Fruit fly (Drosophila melanogaster) whole organism, prepupa: Measurements from ENCODE around the gene CG12477.

Source experiments
- Blimp-1 ChIP-seq: fragments of 200-800 bp; sonication (Bioruptor generic); optimal IDR thresholded peaks from 3 replicates; lab custom pipeline; 2017; ENCODE audit warnings: missing biosample characterization, missing genetic modification characterization, mild to moderate bottlenecking, moderate library complexity, missing genetic modification reagents
- CG10631 ChIP-seq: fragments of 200-800 bp; sonication (Bioruptor generic); optimal IDR thresholded peaks from 2 replicates; lab custom pipeline; 2016; ENCODE audit warnings: missing biosample characterization, missing genetic modification characterization
- CG10669 ChIP-seq: fragments of 200-800 bp; sonication (Bioruptor generic); optimal IDR thresholded peaks from 3 replicates; lab custom pipeline; 2018; ENCODE audit warnings: missing biosample characterization, mild to moderate bottlenecking, missing genetic modification characterization, moderate library complexity
- CG11294 ChIP-seq: fragments of 200-800 bp; sonication (Bioruptor generic); IDR thresholded peaks from 2 replicates; pipeline ENCODE4 v1.3.6; 2022; ENCODE audit warnings: missing biosample characterization, missing genetic modification characterization
- CG11762 ChIP-seq: fragments of 200-800 bp; sonication (Bioruptor generic); optimal IDR thresholded peaks from 3 replicates; lab custom pipeline; 2016; ENCODE audit warnings: missing biosample characterization, missing genetic modification characterization; ENCODE audit not compliant: insufficient read depth
- CG11902 ChIP-seq: fragments of 200-800 bp; sonication (Bioruptor generic); optimal IDR thresholded peaks from 3 replicates; lab custom pipeline; 2016; ENCODE audit warnings: missing biosample characterization, missing genetic modification characterization
- CG15336 ChIP-seq: fragments of 200-800 bp; sonication (Bioruptor generic); IDR thresholded peaks from 2 replicates; pipeline ENCODE4 v1.3.6; 2022; ENCODE audit warnings: missing biosample characterization, missing genetic modification characterization
- CG1621 ChIP-seq: fragments of 200-800 bp; sonication (Bioruptor generic); optimal IDR thresholded peaks from 3 replicates; lab custom pipeline; 2018; ENCODE audit warnings: missing biosample characterization, mild to moderate bottlenecking, missing genetic modification characterization
- CG16779 ChIP-seq: fragments of 200-800 bp; sonication (Bioruptor generic); optimal IDR thresholded peaks from 3 replicates; lab custom pipeline; 2017; ENCODE audit warnings: missing biosample characterization, mild to moderate bottlenecking, missing genetic modification characterization
- CG3032 ChIP-seq: fragments of 200-800 bp; optimal IDR thresholded peaks from 2 replicates; lab custom pipeline; 2019; ENCODE audit warnings: missing biosample characterization, mild to moderate bottlenecking, missing genetic modification characterization, moderate library complexity
- CG31627 ChIP-seq: fragments of 200-800 bp; sonication (Bioruptor generic); optimal IDR thresholded peaks from 3 replicates; lab custom pipeline; 2016; ENCODE audit warnings: missing biosample characterization, missing genetic modification characterization
- CG32006 ChIP-seq: fragments of 200-800 bp; sonication (Bioruptor generic); optimal IDR thresholded peaks from 3 replicates; lab custom pipeline; 2017; ENCODE audit warnings: missing biosample characterization, mild to moderate bottlenecking, missing genetic modification characterization
- CG34406 ChIP-seq: fragments of 200-800 bp; sonication (Bioruptor generic); optimal IDR thresholded peaks from 3 replicates; lab custom pipeline; 2016; ENCODE audit warnings: missing biosample characterization, missing genetic modification characterization
- CG3919 ChIP-seq: fragments of 200-800 bp; sonication (Bioruptor generic); optimal IDR thresholded peaks from 3 replicates; lab custom pipeline; 2016; ENCODE audit warnings: missing biosample characterization, missing genetic modification characterization
- CG4318 ChIP-seq: fragments of 200-800 bp; sonication (Bioruptor generic); optimal IDR thresholded peaks from 3 replicates; lab custom pipeline; 2017; ENCODE audit warnings: missing biosample characterization, mild to moderate bottlenecking, missing genetic modification characterization
- CG6163 ChIP-seq: fragments of 200-800 bp; sonication (Bioruptor generic); IDR thresholded peaks from 3 replicates; pipeline ENCODE4 v1.3.6; 2022; ENCODE audit warnings: missing biosample characterization, missing genetic modification characterization
- CG6276 ChIP-seq: fragments of 200-800 bp; sonication (Bioruptor generic); optimal IDR thresholded peaks from 2 replicates; lab custom pipeline; 2017; ENCODE audit warnings: missing biosample characterization, mild to moderate bottlenecking, missing genetic modification characterization
- CG6792 ChIP-seq: fragments of 200-800 bp; sonication (Bioruptor generic); optimal IDR thresholded peaks from 3 replicates; lab custom pipeline; 2016; ENCODE audit warnings: missing biosample characterization, missing genetic modification characterization
- CG6808 ChIP-seq: fragments of 200-800 bp; sonication (Bioruptor generic); optimal IDR thresholded peaks from 3 replicates; lab custom pipeline; 2017; ENCODE audit warnings: missing biosample characterization, missing genetic modification characterization, mild to moderate bottlenecking, moderate library complexity, missing genetic modification reagents
- CG6854 ChIP-seq: fragments of 200-800 bp; sonication (Bioruptor generic); optimal IDR thresholded peaks from 2 replicates; lab custom pipeline; 2017; ENCODE audit warnings: missing biosample characterization, mild to moderate bottlenecking, missing genetic modification characterization
- CG7368 ChIP-seq: fragments of 200-800 bp; sonication (Bioruptor generic); optimal IDR thresholded peaks from 3 replicates; lab custom pipeline; 2016; ENCODE audit warnings: missing biosample characterization, missing genetic modification characterization
- CG8319 ChIP-seq: fragments of 200-800 bp; sonication (Bioruptor generic); optimal IDR thresholded peaks from 3 replicates; lab custom pipeline; 2016; ENCODE audit warnings: missing biosample characterization, missing genetic modification characterization
- CG8632 ChIP-seq: fragments of 200-800 bp; sonication (Bioruptor generic); optimal IDR thresholded peaks from 3 replicates; lab custom pipeline; 2016; ENCODE audit warnings: missing biosample characterization, missing genetic modification characterization
- CG9139 ChIP-seq: fragments of 200-800 bp; sonication (Bioruptor generic); optimal IDR thresholded peaks from 3 replicates; lab custom pipeline; 2017; ENCODE audit warnings: missing biosample characterization, mild to moderate bottlenecking, missing genetic modification characterization
- Eip78C ChIP-seq: fragments of 200-800 bp; sonication (Bioruptor generic); peaks from one replicate; lab custom pipeline; 2016; ENCODE audit warnings: missing biosample characterization, missing genetic modification characterization
- Ets21C ChIP-seq: fragments of 200-800 bp; sonication (Bioruptor generic); optimal IDR thresholded peaks from 3 replicates; lab custom pipeline; 2016; ENCODE audit warnings: missing biosample characterization, missing genetic modification characterization
- Ets96B ChIP-seq: fragments of 200-800 bp; optimal IDR thresholded peaks from 2 replicates; lab custom pipeline; 2019; ENCODE audit warnings: missing biosample characterization, mild to moderate bottlenecking, missing genetic modification characterization, moderate library complexity
- Gug ChIP-seq: fragments of 200-800 bp; sonication (Bioruptor generic); IDR thresholded peaks from 2 replicates; pipeline ENCODE4 v1.3.6; 2022; ENCODE audit warnings: missing biosample characterization, missing genetic modification characterization
- Hr38 ChIP-seq: sonication (Bioruptor generic); optimal IDR thresholded peaks from 2 replicates; lab custom pipeline; 2016; ENCODE audit warnings: missing biosample characterization, missing genetic modification characterization
- Hr39 ChIP-seq: fragments of 200-800 bp; sonication (Bioruptor generic); optimal IDR thresholded peaks from 2 replicates; lab custom pipeline; 2016; ENCODE audit warnings: missing biosample characterization, missing genetic modification characterization
- Hr4 ChIP-seq: fragments of 200-800 bp; sonication (Bioruptor generic); optimal IDR thresholded peaks from 3 replicates; lab custom pipeline; 2016; ENCODE audit warnings: missing biosample characterization, missing genetic modification characterization
- Met ChIP-seq: fragments of 200-800 bp; sonication (Bioruptor generic); optimal IDR thresholded peaks from 3 replicates; lab custom pipeline; 2016; ENCODE audit warnings: missing biosample characterization, missing genetic modification characterization
- Smox ChIP-seq: fragments of 200-800 bp; sonication (Bioruptor generic); optimal IDR thresholded peaks from 3 replicates; lab custom pipeline; 2016; ENCODE audit warnings: missing biosample characterization, missing genetic modification characterization
- Sox102F ChIP-seq: fragments of 200-800 bp; sonication (Bioruptor generic); optimal IDR thresholded peaks from 2 replicates; lab custom pipeline; 2016; ENCODE audit warnings: missing biosample characterization, mild to moderate bottlenecking, missing genetic modification characterization
- Sox14 ChIP-seq: fragments of 200-800 bp; sonication (Bioruptor generic); optimal IDR thresholded peaks from 3 replicates; lab custom pipeline; 2016; ENCODE audit warnings: missing biosample characterization, missing genetic modification characterization
- Sox15 ChIP-seq: fragments of 200-800 bp; sonication (Bioruptor generic); optimal IDR thresholded peaks from 3 replicates; lab custom pipeline; 2016; ENCODE audit warnings: missing biosample characterization, missing genetic modification characterization
- acj6 ChIP-seq: fragments of 200-800 bp; sonication (Bioruptor generic); optimal IDR thresholded peaks from 3 replicates; lab custom pipeline; 2016; ENCODE audit warnings: missing biosample characterization, missing genetic modification characterization
- cyc ChIP-seq: fragments of 200-800 bp; sonication (Bioruptor generic); optimal IDR thresholded peaks from 3 replicates; lab custom pipeline; 2016; ENCODE audit warnings: missing biosample characterization, missing genetic modification characterization
- dac ChIP-seq: fragments of 200-800 bp; sonication (Bioruptor generic); optimal IDR thresholded peaks from 2 replicates; lab custom pipeline; 2017; ENCODE audit warnings: missing biosample characterization, mild to moderate bottlenecking, missing genetic modification characterization
- eg ChIP-seq: fragments of 200-800 bp; sonication (Bioruptor generic); IDR thresholded peaks from 3 replicates; pipeline ENCODE4 v1.3.6; 2022; ENCODE audit warnings: missing biosample characterization, missing genetic modification characterization
- esn ChIP-seq: fragments of 200-800 bp; sonication (Bioruptor generic); optimal IDR thresholded peaks from 2 replicates; lab custom pipeline; 2016; ENCODE audit warnings: missing biosample characterization, mild to moderate bottlenecking, missing genetic modification characterization, moderate library complexity
- fd85E ChIP-seq: fragments of 200-800 bp; sonication (Bioruptor generic); optimal IDR thresholded peaks from 3 replicates; lab custom pipeline; 2016; ENCODE audit warnings: missing biosample characterization, missing genetic modification characterization
- fkh ChIP-seq: fragments of 200-800 bp; sonication (Bioruptor generic); optimal IDR thresholded peaks from 3 replicates; lab custom pipeline; 2017; ENCODE audit warnings: missing biosample characterization, mild to moderate bottlenecking, missing genetic modification characterization, moderate library complexity
- net ChIP-seq: fragments of 200-800 bp; sonication (Bioruptor generic); optimal IDR thresholded peaks from 3 replicates; lab custom pipeline; 2016; ENCODE audit warnings: missing biosample characterization, missing genetic modification characterization
- pdm3 ChIP-seq: fragments of 200-800 bp; sonication (Bioruptor generic); optimal IDR thresholded peaks from 3 replicates; lab custom pipeline; 2016; ENCODE audit warnings: missing biosample characterization, missing genetic modification characterization
- salr ChIP-seq, 2 experiments: fragments of 200-800 bp; sonication (Bioruptor generic); optimal IDR thresholded peaks; 3 replicates each; lab custom pipeline; 2016 to 2018; ENCODE audit warnings: missing biosample characterization in 2 of 2, missing genetic modification characterization in 2 of 2, mild to moderate bottlenecking in 1 of 2
- spab ChIP-seq: fragments of 200-800 bp; sonication (Bioruptor generic); optimal IDR thresholded peaks from 2 replicates; lab custom pipeline; 2017; ENCODE audit warnings: missing biosample characterization, mild to moderate bottlenecking, missing genetic modification characterization, missing genetic modification reagents
- ss ChIP-seq, 2 experiments: fragments of 200-800 bp; sonication (Bioruptor generic); optimal IDR thresholded peaks; 2 replicates in 1 of 2; 3 replicates in 1 of 2; lab custom pipeline; 2017 to 2018; ENCODE audit warnings: mild to moderate bottlenecking in 2 of 2, missing biosample characterization in 2 of 2, missing genetic modification characterization in 2 of 2, moderate library complexity in 1 of 2
- svp ChIP-seq: fragments of 200-800 bp; sonication (Bioruptor generic); peaks from one replicate; lab custom pipeline; 2016; ENCODE audit warnings: missing biosample characterization, missing genetic modification characterization
- topi ChIP-seq: fragments of 200-800 bp; sonication (Bioruptor generic); optimal IDR thresholded peaks from 3 replicates; lab custom pipeline; 2016; ENCODE audit warnings: missing biosample characterization, missing genetic modification characterization
- vri ChIP-seq: fragments of 200-800 bp; sonication (Bioruptor generic); optimal IDR thresholded peaks from 3 replicates; lab custom pipeline; 2016; ENCODE audit warnings: missing biosample characterization, mild to moderate bottlenecking, missing genetic modification characterization

Gene CG12477

DNA sequence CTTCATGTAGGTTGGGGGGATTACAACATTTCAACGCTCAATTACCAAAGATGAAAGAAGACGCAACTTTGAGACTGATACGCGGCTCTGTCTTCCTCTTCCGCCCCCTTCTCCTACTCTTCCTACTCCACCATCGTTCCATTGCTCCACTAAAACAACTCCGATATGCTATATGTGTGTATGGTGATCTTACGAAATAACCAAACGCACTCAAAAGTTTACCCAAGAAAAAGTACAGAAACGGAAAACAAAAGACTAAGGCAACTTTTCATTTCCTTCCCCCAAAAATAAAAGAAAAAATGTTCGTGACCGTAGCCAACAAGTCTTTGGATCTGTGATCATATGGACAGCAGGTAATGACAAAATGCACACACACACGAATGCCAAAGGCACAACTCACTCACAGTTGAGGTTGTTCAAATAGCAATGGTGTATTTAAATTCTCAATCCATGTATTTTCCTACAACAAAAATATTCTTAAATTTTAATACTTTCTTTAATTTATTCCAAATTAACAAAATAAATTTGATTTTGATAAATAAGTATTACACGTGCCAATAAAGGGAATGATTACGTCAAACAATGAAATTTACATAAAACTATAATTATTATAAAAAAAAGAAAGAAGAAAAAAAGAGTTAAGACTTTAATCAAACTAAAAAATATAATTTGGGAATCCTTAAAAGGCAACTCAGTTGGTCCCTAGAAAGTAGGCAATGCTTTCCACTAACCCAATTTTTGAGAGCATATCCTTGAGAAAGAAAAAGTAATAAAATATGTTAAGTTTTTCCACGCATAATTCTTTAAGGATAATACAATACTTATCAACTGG is 45.1 kb upstream of the CG12477 start:
- TF ChIP-seq CG1621 (tag; lab: Kevin White, UChicago) (no peak), CG34406 (GFP tag; lab: Kevin White, UChicago) (peak; percentile 39), fkh (GFP tag; lab: Kevin White, UChicago) (no peak), CG9139 (no peak), CG10631 (GFP tag; lab: Kevin White, UChicago) (peak; percentile 14), CG15336 (GFP tag; lab: Robert Waterston, UW) (0 out of 2 replicates have a peak, but pooled peaks have one; percentile 8), Eip78C (GFP tag; lab: Kevin White, UChicago) (peak; percentile 29), svp (GFP tag; lab: Kevin White, UChicago) (peak; percentile 55), CG3032 (tag; lab: Kevin White, UChicago) (peak; percentile 26), Ets21C (no peak), Blimp-1 (GFP tag; lab: Kevin White, UChicago) (no peak), salr (GFP tag; optimal IDR thresholded peaks at IDR 0.05; lab: Kevin White, UChicago) (peak in 1 of 2 experiments; percentile 17), fd85E (no peak), CG8319 (no peak), Smox (peak; percentile 24), CG32006 (GFP tag; lab: Kevin White, UChicago) (peak; percentile 69), Hr38 (no peak), topi (no peak), Sox14 (GFP tag; lab: Kevin White, UChicago) (no peak), CG31627 (no peak), Ets96B (tag; lab: Kevin White, UChicago) (no peak), CG8632 (peak; percentile 32), Sox102F (GFP tag; lab: Kevin White, UChicago) (no peak), CG10669 (GFP tag; lab: Kevin White, UChicago) (no peak), CG3919 (no peak), CG16779 (no peak), Met (GFP tag; lab: Kevin White, UChicago) (peak; percentile 0), CG6163 (GFP tag; lab: Robert Waterston, UW) (no peak), ss (GFP tag; optimal IDR thresholded peaks at IDR 0.05; lab: Kevin White, UChicago) (peak in 1 of 2 experiments; percentile 38), CG7368 (no peak), Gug (GFP tag; lab: Robert Waterston, UW) (no peak), Hr4 (GFP tag; lab: Kevin White, UChicago) (peak; percentile 26), CG11902 (GFP tag; lab: Kevin White, UChicago) (peak; percentile 8), spab (GFP tag; lab: Kevin White, UChicago) (peak; percentile 2), CG6276 (GFP tag; lab: Kevin White, UChicago) (no peak), CG11762 (GFP tag; lab: Kevin White, UChicago) (no peak), CG6792 (no peak), pdm3 (peak; percentile 21), Hr39 (GFP tag; lab: Kevin White, UChicago) (no peak), CG6808 (GFP tag; lab: Kevin White, UChicago) (no peak), CG4318 (GFP tag; lab: Kevin White, UChicago) (peak; percentile 10), eg (GFP tag; lab: Robert Waterston, UW) (no peak), acj6 (GFP tag; lab: Kevin White, UChicago) (no peak), cyc (GFP tag; lab: Kevin White, UChicago) (no peak), dac (GFP tag; lab: Kevin White, UChicago) (no peak), net (no peak), CG6854 (GFP tag; lab: Kevin White, UChicago) (no peak), esn (GFP tag; lab: Kevin White, UChicago) (peak; percentile 34), vri (GFP tag; lab: Kevin White, UChicago) (peak; percentile 23), Sox15 (no peak), CG11294 (no peak)
